Fruit fly (Drosophila melanogaster) whole organism, embryonic: ENCODE data around the gene Dis3l2.

Experiments used
- Bteb2 ChIP-seq: fragments of 200-800 bp; sonication (Bioruptor generic); optimal IDR thresholded peaks from 2 replicates; lab custom pipeline; 2016; ENCODE audit warnings: missing biosample characterization, missing genetic modification characterization
- CG13287 ChIP-seq: fragments of 200-800 bp; sonication (Bioruptor generic); IDR thresholded peaks from 2 replicates; pipeline ENCODE4 v1.3.6; 2022; ENCODE audit warnings: missing biosample characterization, missing genetic modification characterization; ENCODE audit not compliant: partially characterized antibody
- CG13894 ChIP-seq: fragments of 200-800 bp; sonication (Bioruptor generic); optimal IDR thresholded peaks from 3 replicates; lab custom pipeline; 2018; ENCODE audit warnings: missing biosample characterization, mild to moderate bottlenecking, missing genetic modification characterization, moderate library complexity
- CG1529 ChIP-seq: fragments of 200-800 bp; sonication (Bioruptor generic); optimal IDR thresholded peaks from 3 replicates; lab custom pipeline; 2018; ENCODE audit warnings: missing biosample characterization, missing genetic modification characterization
- CG17802 ChIP-seq: fragments of 200-800 bp; sonication (Bioruptor generic); optimal IDR thresholded peaks from 2 replicates; lab custom pipeline; 2018; ENCODE audit warnings: missing biosample characterization, mild to moderate bottlenecking, missing genetic modification characterization, moderate library complexity
- CG31388 ChIP-seq: fragments of 200-800 bp; sonication (Bioruptor generic); optimal IDR thresholded peaks from 2 replicates; lab custom pipeline; 2016; ENCODE audit warnings: missing biosample characterization, missing genetic modification characterization
- CG33213 ChIP-seq: fragments of 200-800 bp; sonication (Bioruptor generic); optimal IDR thresholded peaks from 3 replicates; lab custom pipeline; 2016; ENCODE audit warnings: missing biosample characterization, missing genetic modification characterization
- CG3847 ChIP-seq: fragments of 200-800 bp; sonication (Bioruptor generic); IDR thresholded peaks from 2 replicates; pipeline ENCODE4 v1.3.6; 2022; ENCODE audit warnings: missing biosample characterization, missing genetic modification characterization
- CG3995 ChIP-seq: fragments of 200-800 bp; sonication (Bioruptor generic); optimal IDR thresholded peaks from 3 replicates; lab custom pipeline; 2016; ENCODE audit warnings: missing biosample characterization, missing genetic modification characterization
- CG4360 ChIP-seq: fragments of 200-800 bp; sonication (Bioruptor generic); IDR thresholded peaks from 2 replicates; pipeline ENCODE4 v1.3.6; 2022; ENCODE audit warnings: missing biosample characterization, missing genetic modification characterization
- CG4617 ChIP-seq: fragments of 200-800 bp; sonication (Bioruptor generic); optimal IDR thresholded peaks from 3 replicates; lab custom pipeline; 2016; ENCODE audit warnings: missing biosample characterization, missing genetic modification characterization, borderline replicate concordance
- CG6654 ChIP-seq: fragments of 200-800 bp; sonication (Bioruptor generic); optimal IDR thresholded peaks from 2 replicates; lab custom pipeline; 2017; ENCODE audit warnings: missing biosample characterization, mild to moderate bottlenecking, missing genetic modification characterization
- CG8765 ChIP-seq: fragments of 200-800 bp; sonication (Bioruptor generic); IDR thresholded peaks from 2 replicates; pipeline ENCODE4 v1.3.6; 2022; ENCODE audit warnings: missing biosample characterization, missing genetic modification characterization
- CG8924 ChIP-seq: fragments of 200-800 bp; optimal IDR thresholded peaks from 3 replicates; lab custom pipeline; 2019; ENCODE audit warnings: missing biosample characterization, mild to moderate bottlenecking, missing genetic modification characterization, moderate library complexity
- CG9215 ChIP-seq: fragments of 200-800 bp; sonication (Bioruptor generic); IDR thresholded peaks from 2 replicates; pipeline ENCODE4 v1.3.6; 2022; ENCODE audit warnings: missing biosample characterization, missing genetic modification characterization
- Chrac-16 ChIP-seq: fragments of 200-800 bp; sonication (Bioruptor generic); optimal IDR thresholded peaks from 3 replicates; lab custom pipeline; 2016; ENCODE audit warnings: missing biosample characterization, missing genetic modification characterization
- D19B ChIP-seq: fragments of 200-800 bp; sonication (Bioruptor generic); optimal IDR thresholded peaks from 2 replicates; lab custom pipeline; 2017; ENCODE audit warnings: missing biosample characterization, mild to moderate bottlenecking, missing genetic modification characterization
- Dip2 ChIP-seq: fragments of 200-800 bp; sonication (Bioruptor generic); IDR thresholded peaks from 2 replicates; pipeline ENCODE4 v1.3.6; 2022; ENCODE audit warnings: missing biosample characterization, missing genetic modification characterization
- Drgx ChIP-seq: fragments of 200-800 bp; sonication (Bioruptor generic); IDR thresholded peaks from 2 replicates; pipeline ENCODE4 v1.3.6; 2022; ENCODE audit warnings: missing biosample characterization, missing genetic modification characterization
- Fer3 ChIP-seq: fragments of 200-800 bp; sonication (Bioruptor generic); optimal IDR thresholded peaks from 2 replicates; lab custom pipeline; 2018; ENCODE audit warnings: missing biosample characterization, mild to moderate bottlenecking, missing genetic modification characterization, moderate library complexity
- HmgD ChIP-seq: fragments of 200-800 bp; sonication (Bioruptor generic); optimal IDR thresholded peaks from 3 replicates; lab custom pipeline; 2016; ENCODE audit warnings: missing biosample characterization, missing genetic modification characterization
- Meics ChIP-seq: fragments of 200-800 bp; sonication (Bioruptor generic); optimal IDR thresholded peaks from 2 replicates; lab custom pipeline; 2017; ENCODE audit warnings: missing biosample characterization, mild to moderate bottlenecking, missing genetic modification characterization
- Mrtf ChIP-seq: fragments of 200-800 bp; sonication (Bioruptor generic); IDR thresholded peaks from 3 replicates; pipeline ENCODE4 v1.3.6; 2022; ENCODE audit warnings: missing biosample characterization, missing genetic modification characterization
- Myb ChIP-seq: fragments of 200-800 bp; sonication (Bioruptor generic); optimal IDR thresholded peaks from 2 replicates; lab custom pipeline; 2016; ENCODE audit warnings: missing biosample characterization, missing genetic modification characterization
- Pdp1 ChIP-seq, 2 experiments: fragments of 200-800 bp; sonication (Bioruptor generic); optimal IDR thresholded peaks; 3 replicates each; lab custom pipeline; 2016; ENCODE audit warnings: missing biosample characterization in 2 of 2, missing genetic modification characterization in 2 of 2, mild to moderate bottlenecking in 1 of 2, moderate library complexity in 1 of 2
- Rx ChIP-seq: fragments of 200-800 bp; sonication (Bioruptor generic); IDR thresholded peaks from 2 replicates; pipeline ENCODE4 v1.3.6; 2022; ENCODE audit warnings: missing biosample characterization, missing genetic modification characterization
- TFAM ChIP-seq: fragments of 200-800 bp; sonication (Bioruptor generic); optimal IDR thresholded peaks from 2 replicates; lab custom pipeline; 2017; ENCODE audit warnings: missing biosample characterization, missing genetic modification characterization, inconsistent platforms
- Trl ChIP-seq, 3 experiments: fragments of >200 bp in 2 of 3; fragments of 200-800 bp in 1 of 3; sonication (Bioruptor generic) in 1 of 3; optimal IDR thresholded peaks; 2 replicates in 1 of 3; 3 replicates in 2 of 3; lab custom pipeline; 2016 to 2017; ENCODE audit warnings: missing biosample characterization in 1 of 3, missing genetic modification characterization in 1 of 3
- ab ChIP-seq: fragments of 200-800 bp; sonication (Bioruptor generic); optimal IDR thresholded peaks from 2 replicates; lab custom pipeline; 2016; ENCODE audit warnings: missing biosample characterization, missing genetic modification characterization
- abd-A ChIP-seq: fragments of 200-800 bp; sonication (Bioruptor generic); optimal IDR thresholded peaks from 3 replicates; lab custom pipeline; 2019; ENCODE audit warnings: missing biosample characterization, mild to moderate bottlenecking, missing genetic modification characterization, moderate library complexity
- ac ChIP-seq: fragments of 200-800 bp; sonication (Bioruptor generic); optimal IDR thresholded peaks from 3 replicates; lab custom pipeline; 2017; ENCODE audit warnings: missing biosample characterization, mild to moderate bottlenecking, missing genetic modification characterization
- ap ChIP-seq: fragments of 200-800 bp; sonication (Bioruptor generic); IDR thresholded peaks from 2 replicates; pipeline ENCODE4 v1.3.6; 2022; ENCODE audit warnings: missing biosample characterization, missing genetic modification characterization
- ash1 ChIP-seq: fragments of 200-800 bp; sonication (Bioruptor generic); optimal IDR thresholded peaks from 2 replicates; lab custom pipeline; 2018; ENCODE audit warnings: missing biosample characterization, mild to moderate bottlenecking, missing genetic modification characterization
- crp ChIP-seq, 2 experiments: fragments of 200-800 bp; sonication (Bioruptor generic); optimal IDR thresholded peaks; 2 replicates in 1 of 2; 3 replicates in 1 of 2; lab custom pipeline; 2017; ENCODE audit warnings: missing biosample characterization in 2 of 2, missing genetic modification characterization in 2 of 2, mild to moderate bottlenecking in 1 of 2, moderate library complexity in 1 of 2
- dan ChIP-seq: fragments of 200-800 bp; sonication (Bioruptor generic); IDR thresholded peaks from 2 replicates; pipeline ENCODE4 v1.3.6; 2022; ENCODE audit warnings: missing biosample characterization, missing genetic modification characterization
- dysf ChIP-seq: fragments of 200-800 bp; sonication (Bioruptor generic); IDR thresholded peaks from 3 replicates; pipeline ENCODE4 v1.3.6; 2022; ENCODE audit warnings: missing biosample characterization, missing genetic modification characterization
- grau ChIP-seq: fragments of 200-800 bp; optimal IDR thresholded peaks from 3 replicates; lab custom pipeline; 2019; ENCODE audit warnings: missing biosample characterization, mild to moderate bottlenecking, missing genetic modification characterization, moderate library complexity
- h ChIP-seq: fragments of >200 bp; optimal IDR thresholded peaks from 2 replicates; lab custom pipeline; 2017
- inv ChIP-seq: fragments of 200-800 bp; sonication (Bioruptor generic); IDR thresholded peaks from 2 replicates; pipeline ENCODE4 v1.3.6; 2022; ENCODE audit warnings: missing biosample characterization, missing genetic modification characterization; ENCODE audit not compliant: partially characterized antibody
- lilli ChIP-seq: fragments of 200-800 bp; sonication (Bioruptor generic); optimal IDR thresholded peaks from 3 replicates; lab custom pipeline; 2016; ENCODE audit warnings: missing biosample characterization, missing genetic modification characterization
- lola ChIP-seq, 3 experiments: fragments of >200 bp in 2 of 3; fragments of 200-800 bp in 1 of 3; sonication (Bioruptor generic) in 1 of 3; optimal IDR thresholded peaks; 2 replicates each; lab custom pipeline; 2017 to 2019; ENCODE audit warnings: missing biosample characterization in 3 of 3, missing genetic modification characterization in 3 of 3, mild to moderate bottlenecking in 1 of 3, moderate library complexity in 1 of 3
- peb ChIP-seq: fragments of 200-800 bp; sonication (Bioruptor generic); IDR thresholded peaks from 2 replicates; pipeline ENCODE4 v1.3.6; 2022; ENCODE audit warnings: missing biosample characterization, missing genetic modification characterization
- pros ChIP-seq: fragments of 200-800 bp; sonication (Bioruptor generic); optimal IDR thresholded peaks from 3 replicates; lab custom pipeline; 2019; ENCODE audit warnings: missing biosample characterization, mild to moderate bottlenecking, missing genetic modification characterization, moderate library complexity
- slou ChIP-seq: fragments of 200-800 bp; sonication (Bioruptor generic); optimal IDR thresholded peaks from 3 replicates; lab custom pipeline; 2016; ENCODE audit warnings: missing biosample characterization, missing genetic modification characterization
- sna ChIP-seq: fragments of 200-800 bp; sonication (Bioruptor generic); IDR thresholded peaks from 2 replicates; pipeline ENCODE4 v1.3.6; 2022; ENCODE audit warnings: missing biosample characterization, missing genetic modification characterization; ENCODE audit not compliant: partially characterized antibody
- sr ChIP-seq: fragments of 200-800 bp; sonication (Bioruptor generic); IDR thresholded peaks from 3 replicates; pipeline ENCODE4 v1.3.6; 2022; ENCODE audit warnings: missing biosample characterization, missing genetic modification characterization
- tgo ChIP-seq: fragments of 200-800 bp; sonication (Bioruptor generic); IDR thresholded peaks from 3 replicates; pipeline ENCODE4 v1.3.6; 2022; ENCODE audit warnings: missing biosample characterization, missing genetic modification characterization
- wdn ChIP-seq: fragments of 200-800 bp; sonication (Bioruptor generic); IDR thresholded peaks from 2 replicates; pipeline ENCODE4 v1.3.6; 2022; ENCODE audit warnings: missing biosample characterization, missing genetic modification characterization
- zfh1 ChIP-seq: fragments of 200-800 bp; sonication (Bioruptor generic); IDR thresholded peaks from 3 replicates; pipeline ENCODE4 v1.3.6; 2022; ENCODE audit warnings: missing biosample characterization, missing genetic modification characterization

The Dis3l2 gene

DNA sequence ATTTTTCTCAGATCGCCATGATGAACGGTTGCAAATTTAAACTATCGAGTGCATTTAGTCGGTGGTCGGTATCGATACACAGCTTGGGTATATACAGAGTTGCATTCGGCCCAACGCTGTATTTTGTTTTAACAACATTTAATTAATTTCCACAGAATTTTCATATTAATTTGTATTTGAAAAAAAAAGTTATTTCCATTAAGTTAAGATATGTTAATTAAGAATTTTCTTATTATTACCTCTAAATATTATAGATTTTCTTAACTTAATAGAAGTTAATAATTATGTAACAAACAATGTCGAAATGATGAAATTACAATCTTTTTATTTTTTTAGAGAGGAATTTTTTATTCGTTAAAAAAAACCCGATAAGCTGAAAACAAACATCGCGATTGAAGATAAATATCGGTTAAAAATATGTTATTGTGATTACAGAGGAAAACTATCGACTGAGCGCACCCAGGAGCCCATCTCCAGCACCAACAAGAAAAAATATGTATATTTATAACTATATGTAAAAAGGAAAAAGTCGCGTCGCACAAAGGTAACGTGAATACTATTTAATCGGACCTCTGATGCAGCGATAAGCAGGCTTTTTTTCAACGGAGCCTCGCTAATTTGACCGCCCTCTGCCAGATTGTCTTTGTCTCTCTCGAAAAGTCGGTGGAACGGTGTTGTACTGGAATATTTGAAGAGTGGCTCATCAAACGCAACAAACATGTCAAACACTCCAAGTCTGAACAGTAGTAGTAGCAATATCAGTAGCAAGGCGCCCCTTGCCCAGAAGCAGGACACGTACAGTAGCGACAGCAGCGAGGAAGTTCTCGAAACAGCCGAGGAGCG, 12.5 kb upstream of the Dis3l2 start, which contains the start of the genes rno and mri (continued):
- TF ChIP-seq CG1529 (GFP tag; lab: Kevin White, UChicago) (no peak), CG33213 (no peak), CG3995 (GFP tag; lab: Kevin White, UChicago) (peak; percentile 83), CG13287 (GFP tag; lab: Robert Waterston, UW) (peak; percentile 92), ab (GFP tag; lab: Kevin White, UChicago) (no peak), lilli (GFP tag; lab: Kevin White, UChicago) (peak; percentile 31), HmgD (GFP tag; lab: Kevin White, UChicago) (no peak), Trl (optimal IDR thresholded peaks at IDR 0.05; lab: Kevin White, UChicago) (no peak), Trl (GFP tag; optimal IDR thresholded peaks at IDR 0.05; lab: Kevin White, UChicago) (no peak), slou (GFP tag; lab: Kevin White, UChicago) (no peak), CG9215 (GFP tag; lab: Robert Waterston, UW) (peak; percentile 73), CG4360 (GFP tag; lab: Robert Waterston, UW) (no peak), wdn (GFP tag; lab: Robert Waterston, UW) (no peak), TFAM (GFP tag; lab: Kevin White, UChicago) (no peak), inv (GFP tag; lab: Robert Waterston, UW) (peak; percentile 90), CG6654 (GFP tag; lab: Kevin White, UChicago) (no peak), Fer3 (peak; percentile 75), peb (peak; percentile 66; the same call in 1 of the 2 replicates), sna (GFP tag; lab: Robert Waterston, UW) (peak; percentile 93), Dip2 (GFP tag; lab: Robert Waterston, UW) (no peak), Rx (GFP tag; lab: Robert Waterston, UW) (0 out of 2 replicates have a peak, but pooled peaks have one; percentile 19), CG17802 (tag; lab: Kevin White, UChicago) (peak; percentile 18), Myb (no peak), crp (GFP tag; optimal IDR thresholded peaks at IDR 0.05; lab: Kevin White, UChicago) (peak in 1 of 2 experiments; percentile 11), CG4617 (peak; percentile 58), D19B (GFP tag; lab: Kevin White, UChicago) (no peak), CG3847 (peak; percentile 66; the same call in 1 of the 2 replicates), CG8765 (GFP tag; lab: Robert Waterston, UW) (peak; percentile 37), tgo (GFP tag; lab: Robert Waterston, UW) (peak; percentile 77), Drgx (GFP tag; lab: Robert Waterston, UW) (peak; percentile 47; the same call in 1 of the 2 replicates), ap (GFP tag; lab: Robert Waterston, UW) (peak; percentile 50), dysf (GFP tag; lab: Robert Waterston, UW) (peak; percentile 81), dan (no peak), sr (no peak), Meics (GFP tag; lab: Kevin White, UChicago) (peak; percentile 65), Chrac-16 (GFP tag; lab: Kevin White, UChicago) (peak; percentile 67), ash1 (no peak), h (lab: Kevin White, UChicago) (no peak), abd-A (tag; lab: Kevin White, UChicago) (no peak), grau (peak; percentile 77), CG8924 (tag; lab: Kevin White, UChicago) (peak; percentile 85), Bteb2 (GFP tag; lab: Kevin White, UChicago) (peak; percentile 15), Mrtf (GFP tag; lab: Robert Waterston, UW) (0 out of 3 replicates have a peak, but pooled peaks have one; percentile 42), lola (GFP tag; optimal IDR thresholded peaks at IDR 0.05; lab: Kevin White, UChicago) (peak in 1 of 3 experiments; percentile 83), ac (GFP tag; lab: Kevin White, UChicago) (no peak), pros (no peak), zfh1 (GFP tag; lab: Robert Waterston, UW) (peak; percentile 71; the same call in 2 of the 3 replicates), CG13894 (tag; lab: Kevin White, UChicago) (peak; percentile 77), CG31388 (GFP tag; lab: Kevin White, UChicago) (no peak), Pdp1 (GFP tag; optimal IDR thresholded peaks at IDR 0.05; lab: Kevin White, UChicago) (peak in 1 of 2 experiments; percentile 50)
